Worm (Caenorhabditis elegans) whole organism, early embryonic: ENCODE data around the gene srw-17.

ENCODE experiments used
- F13C5.2 ChIP-seq: sonication (generic microtip); optimal IDR thresholded peaks from 2 replicates; lab custom pipeline; 2017; ENCODE audit warnings: mild to moderate bottlenecking, missing genetic modification characterization, inconsistent platforms, missing compliant biosample characterization
- ama-1 ChIP-seq: fragments of 150-350 bp; optimal IDR thresholded peaks from 2 replicates; lab custom pipeline; 2014
- flt-1 ChIP-seq: fragments of 200-800 bp; sonication (Bioruptor generic); IDR thresholded peaks from 2 replicates; pipeline ENCODE4 v1.3.6; 2022; ENCODE audit warnings: missing genetic modification characterization, missing compliant biosample characterization
- hnd-1 ChIP-seq: sonication (generic microtip); optimal IDR thresholded peaks from 2 replicates; lab custom pipeline; 2016; ENCODE audit warnings: missing genetic modification characterization, missing compliant biosample characterization
- scrt-1 ChIP-seq: fragments of 200-800 bp; sonication (Bioruptor generic); IDR thresholded peaks from 2 replicates; pipeline ENCODE4 v1.3.6; 2022; ENCODE audit warnings: missing genetic modification characterization, missing compliant biosample characterization
- sea-1 ChIP-seq: fragments of 200-800 bp; sonication (Bioruptor generic); conservative IDR thresholded peaks from 2 replicates; pipeline ENCODE4 v1.3.6; 2022; ENCODE audit warnings: missing genetic modification characterization, missing compliant biosample characterization

ce11 chrV:15259049-15259448, 17.8 kb downstream of the srw-17 start, which contains the start of gene srsx-37:
- TF ChIP-seq ama-1 (lab: Kevin White, UChicago) (no peak), F13C5.2 (tag; lab: Kevin White, UChicago) (no peak), flt-1 (no peak), sea-1 (no peak), hnd-1 (tag; lab: Kevin White, UChicago) (no peak), scrt-1 (no peak)
